Worm (Caenorhabditis elegans): ENCODE data around the gene K08B5.1.

K08B5.1 gene

ce11 chrX:16546135-16546534, 12.1 kb upstream of the K08B5.1 start:
- TF ChIP-seq sea-2 (GFP tag; optimal IDR thresholded peaks at IDR 0.05): no peak
- TF ChIP-seq nhr-76 (tag; optimal IDR thresholded peaks at IDR 0.05): no peak
- no peak for TF ChIP-seq fkh-10 (GFP tag; optimal IDR thresholded peaks at IDR 0.05)
- no peak for TF ChIP-seq nhr-43 (tag; optimal IDR thresholded peaks at IDR 0.05; ENCODE audit: poor library complexity, severe bottlenecking)
- TF ChIP-seq elt-1 (tag; optimal IDR thresholded peaks at IDR 0.05): no peak
- TF ChIP-seq elt-3 (tag; optimal IDR thresholded peaks at IDR 0.05): no peak
- no peak for TF ChIP-seq lsy-12 (tag; optimal IDR thresholded peaks at IDR 0.05)
- no peak for TF ChIP-seq eor-1 (tag; optimal IDR thresholded peaks at IDR 0.05)
- no peak for TF ChIP-seq zag-1 (tag; optimal IDR thresholded peaks at IDR 0.05)
- TF ChIP-seq fkh-2 (tag; optimal IDR thresholded peaks at IDR 0.05): no peak
- no peak for TF ChIP-seq nhr-23 (tag; optimal IDR thresholded peaks at IDR 0.05)

- no peak for TF ChIP-seq mdl-1 (tag; optimal IDR thresholded peaks at IDR 0.05)
- no peak for TF ChIP-seq ZK546.5 (tag; optimal IDR thresholded peaks at IDR 0.05)
- TF ChIP-seq lsy-12 (tag; optimal IDR thresholded peaks at IDR 0.05): no peak
- TF ChIP-seq pqm-1 (tag; optimal IDR thresholded peaks at IDR 0.05): no peak
- TF ChIP-seq unc-62 (GFP tag; optimal IDR thresholded peaks at IDR 0.05): no peak
- no peak for TF ChIP-seq nhr-67 (tag; optimal IDR thresholded peaks at IDR 0.05)
- TF ChIP-seq nhr-23 (tag; optimal IDR thresholded peaks at IDR 0.05): no peak
- TF ChIP-seq nhr-25 (tag; optimal IDR thresholded peaks at IDR 0.05): no peak
- TF ChIP-seq sea-2 (GFP tag; optimal IDR thresholded peaks at IDR 0.05): no peak
- no peak for TF ChIP-seq nhr-11 (tag; optimal IDR thresholded peaks at IDR 0.05)
- no peak for TF ChIP-seq ceh-9 (tag; optimal IDR thresholded peaks at IDR 0.05)
- TF ChIP-seq lin-39 (tag; optimal IDR thresholded peaks at IDR 0.05): no peak
- no peak for TF ChIP-seq nfya-1 (tag; optimal IDR thresholded peaks at IDR 0.05; ENCODE audit: insufficient read depth)
- no peak for TF ChIP-seq elt-3 (tag; optimal IDR thresholded peaks at IDR 0.05)
- no peak for TF ChIP-seq fkh-10 (GFP tag; optimal IDR thresholded peaks at IDR 0.05)
- no peak for TF ChIP-seq nhr-43 (tag; optimal IDR thresholded peaks at IDR 0.05; ENCODE audit: poor library complexity, severe bottlenecking)
- TF ChIP-seq egl-5 (tag; optimal IDR thresholded peaks at IDR 0.05): no peak
- no peak for TF ChIP-seq elt-1 (tag; optimal IDR thresholded peaks at IDR 0.05)
- TF ChIP-seq ceh-28 (tag; optimal IDR thresholded peaks at IDR 0.05): no peak
- TF ChIP-seq ztf-4 (tag; optimal IDR thresholded peaks at IDR 0.05): no peak
These were observed 9.9 kb upstream of the K08B5.1 start for ce11 chrX:16548290-16548689.

ce11 chrX:16550551-16550950, 7.7 kb upstream of the K08B5.1 start:
- TF ChIP-seq R02D3.7 (tag; optimal IDR thresholded peaks at IDR 0.05) (no peak), tbx-2 (tag; optimal IDR thresholded peaks at IDR 0.05) (no peak), ceh-82 (tag; optimal IDR thresholded peaks at IDR 0.05) (no peak), snpc-4 (tag; optimal IDR thresholded peaks at IDR 0.05) (no peak), ztf-11 (tag; optimal IDR thresholded peaks at IDR 0.05) (no peak), aly-2 (tag; optimal IDR thresholded peaks at IDR 0.05) (no peak), ceh-9 (tag; optimal IDR thresholded peaks at IDR 0.05) (no peak), elt-2 (tag; optimal IDR thresholded peaks at IDR 0.05) (peak; percentile 83), fkh-2 (tag; optimal IDR thresholded peaks at IDR 0.05) (no peak), jun-1 (tag; optimal IDR thresholded peaks at IDR 0.05) (peak; percentile 54), daf-12 (tag; optimal IDR thresholded peaks at IDR 0.05) (no peak), mdl-1 (tag; optimal IDR thresholded peaks at IDR 0.05) (no peak), nhr-43 (tag; optimal IDR thresholded peaks at IDR 0.05; ENCODE audit: poor library complexity, severe bottlenecking) (no peak), nhr-237 (tag; optimal IDR thresholded peaks at IDR 0.05) (no peak), nfya-1 (tag; optimal IDR thresholded peaks at IDR 0.05; ENCODE audit: insufficient read depth) (no peak), lsy-12 (tag; optimal IDR thresholded peaks at IDR 0.05) (no peak), pqm-1 (tag; optimal IDR thresholded peaks at IDR 0.05) (peak; percentile 52), nhr-11 (tag; optimal IDR thresholded peaks at IDR 0.05) (no peak), fos-1 (tag; optimal IDR thresholded peaks at IDR 0.05) (no peak), ZK546.5 (tag; optimal IDR thresholded peaks at IDR 0.05) (no peak), fkh-10 (GFP tag; optimal IDR thresholded peaks at IDR 0.05) (no peak)

ce11 chrX:16551318-16551717, 6.9 kb upstream of the K08B5.1 start:
- peak; percentile 10 for TF ChIP-seq nhr-43 (tag; optimal IDR thresholded peaks at IDR 0.05; ENCODE audit: poor library complexity, severe bottlenecking)
- no peak for TF ChIP-seq fkh-2 (tag; optimal IDR thresholded peaks at IDR 0.05)
- peak; percentile 38 for TF ChIP-seq elt-2 (tag; optimal IDR thresholded peaks at IDR 0.05)
- TF ChIP-seq lsy-12 (tag; optimal IDR thresholded peaks at IDR 0.05): peak; percentile 25
- TF ChIP-seq daf-12 (tag; optimal IDR thresholded peaks at IDR 0.05): no peak
- no peak for TF ChIP-seq egl-5 (tag; optimal IDR thresholded peaks at IDR 0.05)
- no peak for TF ChIP-seq nhr-12 (tag; optimal IDR thresholded peaks at IDR 0.05)

Data from whole organism, L3 larva.